Worm (Caenorhabditis elegans): ENCODE results near the gene mex-1.

The mex-1 gene

ce11 chrII:11974048-11974995 lies 5.9 kb downstream of the mex-1 start (continued):
- peak; percentile 23 for TF ChIP-seq lin-13 (GFP tag; optimal IDR thresholded peaks at IDR 0.05)
- no peak for TF ChIP-seq daf-19 (GFP tag; conservative IDR thresholded peaks at IDR 0.05)
- TF ChIP-seq ztf-11 (tag; optimal IDR thresholded peaks at IDR 0.05) = no peak
- no peak for TF ChIP-seq nhr-11 (tag; optimal IDR thresholded peaks at IDR 0.05)
- peak; percentile 62; the same call in 1 of the 2 replicates for TF ChIP-seq arid-1 (GFP tag; conservative IDR thresholded peaks at IDR 0.05)
- TF ChIP-seq sdz-12 (GFP tag; optimal IDR thresholded peaks at IDR 0.05) = peak; percentile 24
- TF ChIP-seq rbr-2 (tag; optimal IDR thresholded peaks at IDR 0.05) = peak; percentile 41

- TF ChIP-seq fkh-10 (GFP tag; optimal IDR thresholded peaks at IDR 0.05) (no peak), ctbp-1 (GFP tag; IDR thresholded peaks at IDR 0.05) (no peak), dve-1 (tag; optimal IDR thresholded peaks at IDR 0.05; ENCODE audit: insufficient read depth) (no peak), mdt-29 (GFP tag; IDR thresholded peaks at IDR 0.05) (no peak), cey-2 (tag; optimal IDR thresholded peaks at IDR 0.05; ENCODE audit: borderline replicate concordance, insufficient read depth) (no peak), mdl-1 (tag; optimal IDR thresholded peaks at IDR 0.05) (no peak), gei-8 (GFP tag; optimal IDR thresholded peaks at IDR 0.05) (no peak), D1046.2 (GFP tag; IDR thresholded peaks at IDR 0.05) (0 out of 2 replicates have a peak, but pooled peaks have one; percentile 7), unc-62 (GFP tag; optimal IDR thresholded peaks at IDR 0.05 in 1 of 2) (peak in 1 of 2 experiments; percentile 91), unc-62 (tag; optimal IDR thresholded peaks at IDR 0.05) (no peak), hmg-1.1 (GFP tag; IDR thresholded peaks at IDR 0.05) (no peak), mes-2 (tag; optimal IDR thresholded peaks at IDR 0.05; ENCODE audit: poor library complexity, severe bottlenecking) (peak; percentile 23), aha-1 (tag) (peak; percentile 93), lin-38 (GFP tag; IDR thresholded peaks at IDR 0.05) (no peak), ceh-82 (tag; optimal IDR thresholded peaks at IDR 0.05) (no peak), ceh-28 (tag; optimal IDR thresholded peaks at IDR 0.05) (no peak), lin-39 (tag; optimal IDR thresholded peaks at IDR 0.05) (no peak), tag-97 (GFP tag; IDR thresholded peaks at IDR 0.05) (no peak)
Measured at ce11 chrII:11976727-11977259, 8.4 kb downstream of the mex-1 start.

ce11 chrII:11977363-11977762 lies 8.9 kb downstream of the mex-1 start, which contains the start of gene Y17G7B.21:
TSS of gene Y17G7B.21 (minus strand) at chrII:11977661.
- TF ChIP-seq pqm-1 (tag; optimal IDR thresholded peaks at IDR 0.05) = no peak
- 0 out of 2 replicates have a peak, but pooled peaks have one; percentile 12 for TF ChIP-seq vab-7 (GFP tag; IDR thresholded peaks at IDR 0.05)
- no peak for TF ChIP-seq nhr-77 (tag; optimal IDR thresholded peaks at IDR 0.05)
- peak; percentile 78 for TF ChIP-seq lin-38 (GFP tag; IDR thresholded peaks at IDR 0.05)
- peak; percentile 85 for TF ChIP-seq set-16 (GFP tag; IDR thresholded peaks at IDR 0.05)
- TF ChIP-seq nhr-102 (tag; optimal IDR thresholded peaks at IDR 0.05) = peak; percentile 37
- TF ChIP-seq snpc-1.2 (GFP tag; IDR thresholded peaks at IDR 0.05) = peak; percentile 42
- no peak for TF ChIP-seq aly-2 (tag; optimal IDR thresholded peaks at IDR 0.05)
- 0 out of 4 replicates have a peak, but pooled peaks of 1 of the 2 experiments have one; percentile 33 for TF ChIP-seq madf-5 (GFP tag; IDR thresholded peaks at IDR 0.05)
- TF ChIP-seq lin-39 (tag; optimal IDR thresholded peaks at IDR 0.05) = no peak
- 0 out of 2 replicates have a peak, but pooled peaks have one; percentile 3 for TF ChIP-seq F26F4.8 (GFP tag; conservative IDR thresholded peaks at IDR 0.05)
- no peak for TF ChIP-seq lin-29 (GFP tag; IDR thresholded peaks at IDR 0.05)
- TF ChIP-seq snpc-4 (tag; optimal IDR thresholded peaks at IDR 0.05) = no peak
- TF ChIP-seq ama-1 (optimal IDR thresholded peaks at IDR 0.05) = peak; percentile 29
- peak; percentile 51 for TF ChIP-seq sdz-12 (GFP tag; optimal IDR thresholded peaks at IDR 0.05)
- no peak for TF ChIP-seq skn-1 (tag; optimal IDR thresholded peaks at IDR 0.05)
- peak; percentile 59; the same call in 1 of the 2 replicates for TF ChIP-seq arid-1 (GFP tag; conservative IDR thresholded peaks at IDR 0.05)
- no peak for TF ChIP-seq nhr-76 (tag; optimal IDR thresholded peaks at IDR 0.05)
- TF ChIP-seq lim-7 (GFP tag; IDR thresholded peaks at IDR 0.05) = 0 out of 2 replicates have a peak, but pooled peaks have one; percentile 10
- peak; percentile 68; the same call in 1 of the 2 replicates for TF ChIP-seq Y105C5A.15 (GFP tag; IDR thresholded peaks at IDR 0.05)
- no peak for TF ChIP-seq duxl-1 (tag; optimal IDR thresholded peaks at IDR 0.05; ENCODE audit: poor library complexity)
- 0 out of 2 replicates have a peak, but pooled peaks have one; percentile 42 for TF ChIP-seq T26A8.4 (GFP tag; IDR thresholded peaks at IDR 0.05)
- TF ChIP-seq daf-16 (GFP tag; optimal IDR thresholded peaks at IDR 0.05) = peak in 1 of 2 experiments; percentile 4
- no peak for TF ChIP-seq daf-16 (tag; optimal IDR thresholded peaks at IDR 0.05)
- TF ChIP-seq F37D6.2 (tag; optimal IDR thresholded peaks at IDR 0.05) = no peak
- TF ChIP-seq ctbp-1 (GFP tag; IDR thresholded peaks at IDR 0.05) = peak; percentile 43; the same call in 1 of the 2 replicates

Data from whole organism, L4 larva.